Worm (Caenorhabditis elegans) whole organism, late embryonic: ENCODE results near the gene F02E11.2.

Source experiments
- C38D4.7 ChIP-seq: fragments of 200-800 bp; sonication (Bioruptor generic); optimal IDR thresholded peaks from 2 replicates; lab custom pipeline; 2018; ENCODE audit warnings: mild to moderate bottlenecking, missing genetic modification characterization, moderate library complexity, missing compliant biosample characterization
- F13H6.1 ChIP-seq: sonication (generic microtip); optimal IDR thresholded peaks from 2 replicates; lab custom pipeline; 2016; ENCODE audit warnings: missing genetic modification characterization, missing compliant biosample characterization
- K02D7.2 ChIP-seq: sonication (generic microtip); optimal IDR thresholded peaks from 2 replicates; lab custom pipeline; 2017; ENCODE audit warnings: mild to moderate bottlenecking, missing genetic modification characterization, missing compliant biosample characterization
- K09A11.1 ChIP-seq: sonication (generic microtip); optimal IDR thresholded peaks from 2 replicates; lab custom pipeline; 2017; ENCODE audit warnings: antibody characterized with exemption, mild to moderate bottlenecking, missing genetic modification characterization, missing compliant biosample characterization; ENCODE audit not compliant: insufficient read depth
- ama-1 ChIP-seq: fragments of 150-350 bp; optimal IDR thresholded peaks from 2 replicates; lab custom pipeline; 2014
- ceh-18 ChIP-seq: sonication (generic microtip); optimal IDR thresholded peaks from 2 replicates; lab custom pipeline; 2016; ENCODE audit warnings: missing genetic modification characterization, missing compliant biosample characterization
- ceh-22 ChIP-seq: sonication (generic microtip); optimal IDR thresholded peaks from 2 replicates; lab custom pipeline; 2017; ENCODE audit warnings: missing biosample characterization, missing genetic modification characterization
- ceh-48 ChIP-seq: sonication (generic microtip); optimal IDR thresholded peaks from 2 replicates; lab custom pipeline; 2016; ENCODE audit warnings: missing genetic modification characterization, inconsistent platforms, missing compliant biosample characterization
- ceh-6 ChIP-seq: fragments of 200-800 bp; sonication (Bioruptor generic); optimal IDR thresholded peaks from 2 replicates; lab custom pipeline; 2018; ENCODE audit warnings: mild to moderate bottlenecking, missing genetic modification characterization, missing compliant biosample characterization
- ceh-9 ChIP-seq: sonication (generic microtip); optimal IDR thresholded peaks from 2 replicates; lab custom pipeline; 2016; ENCODE audit warnings: mild to moderate bottlenecking, missing genetic modification characterization, inconsistent platforms, missing compliant biosample characterization
- dmd-4 ChIP-seq: sonication (generic microtip); optimal IDR thresholded peaks from 2 replicates; lab custom pipeline; 2016; ENCODE audit warnings: borderline replicate concordance, missing genetic modification characterization, missing compliant biosample characterization
- elt-2 ChIP-seq: sonication (generic microtip); optimal IDR thresholded peaks from 2 replicates; lab custom pipeline; 2016; ENCODE audit warnings: missing genetic modification reagents, missing genetic modification characterization, missing compliant biosample characterization
- elt-4 ChIP-seq: sonication (generic microtip); optimal IDR thresholded peaks from 2 replicates; lab custom pipeline; 2016; ENCODE audit warnings: missing genetic modification characterization, missing compliant biosample characterization
- gmeb-2 ChIP-seq: sonication (generic microtip); optimal IDR thresholded peaks from 2 replicates; lab custom pipeline; 2016; ENCODE audit warnings: missing genetic modification characterization, inconsistent platforms, missing compliant biosample characterization
- hlh-30 ChIP-seq: sonication (generic microtip); optimal IDR thresholded peaks from 2 replicates; lab custom pipeline; 2017; ENCODE audit warnings: antibody characterized with exemption, missing genetic modification characterization, missing compliant biosample characterization; ENCODE audit not compliant: insufficient read depth
- lim-6 ChIP-seq: sonication (generic microtip); optimal IDR thresholded peaks from 2 replicates; lab custom pipeline; 2016; ENCODE audit warnings: missing genetic modification characterization, missing compliant biosample characterization
- mec-3 ChIP-seq: sonication (generic microtip); optimal IDR thresholded peaks from 2 replicates; lab custom pipeline; 2016; ENCODE audit warnings: borderline replicate concordance, missing genetic modification characterization, missing compliant biosample characterization
- nhr-11 ChIP-seq: fragments of 150-350 bp; optimal IDR thresholded peaks from 2 replicates; lab custom pipeline; 2014; ENCODE audit warnings: missing biosample characterization, missing genetic modification characterization
- odd-2 ChIP-seq: sonication (generic microtip); optimal IDR thresholded peaks from 2 replicates; lab custom pipeline; 2017; ENCODE audit warnings: antibody characterized with exemption, mild to moderate bottlenecking, missing genetic modification characterization, missing compliant biosample characterization
- pag-3 ChIP-seq: sonication (generic microtip); optimal IDR thresholded peaks from 2 replicates; lab custom pipeline; 2016; ENCODE audit warnings: missing compliant biosample characterization, missing genetic modification characterization, borderline replicate concordance
- pha-2 ChIP-seq: sonication (generic microtip); optimal IDR thresholded peaks from 2 replicates; lab custom pipeline; 2017; ENCODE audit warnings: mild to moderate bottlenecking, missing genetic modification characterization, missing compliant biosample characterization
- pros-1 ChIP-seq: fragments of 150-350 bp; optimal IDR thresholded peaks from 2 replicates; lab custom pipeline; 2014; ENCODE audit warnings: missing biosample characterization, missing genetic modification reagents, missing genetic modification characterization
- rnt-1 ChIP-seq: sonication (generic microtip); optimal IDR thresholded peaks from 2 replicates; lab custom pipeline; 2016; ENCODE audit warnings: missing genetic modification characterization, missing compliant biosample characterization
- sox-2 ChIP-seq: fragments of 200-800 bp; sonication (Bioruptor generic); IDR thresholded peaks from 2 replicates; pipeline ENCODE4 v1.3.6; 2022; ENCODE audit warnings: missing genetic modification reagents, missing genetic modification characterization, missing compliant biosample characterization
- sox-4 ChIP-seq: sonication (generic microtip); optimal IDR thresholded peaks from 2 replicates; lab custom pipeline; 2017; ENCODE audit warnings: mild to moderate bottlenecking, missing genetic modification characterization, inconsistent platforms, missing compliant biosample characterization
- unc-3 ChIP-seq, 2 experiments: fragments of 200-800 bp in 1 of 2; sonication (Bioruptor generic) in 1 of 2; sonication (generic microtip) in 1 of 2; conservative IDR thresholded peaks in 1 of 2; optimal IDR thresholded peaks in 1 of 2; 2 replicates each; pipeline versions ENCODE4 v1.3.6 to Lab custom; 2016 to 2022; ENCODE audit warnings: missing compliant biosample characterization in 2 of 2, missing genetic modification characterization in 2 of 2, missing genetic modification reagents in 1 of 2
- unc-42 ChIP-seq: sonication (generic microtip); optimal IDR thresholded peaks from 2 replicates; lab custom pipeline; 2016; ENCODE audit warnings: missing genotype, missing genetic modification characterization, missing compliant biosample characterization
- unc-55 ChIP-seq: sonication (generic microtip); optimal IDR thresholded peaks from 2 replicates; lab custom pipeline; 2017; ENCODE audit warnings: missing biosample characterization, missing genetic modification reagents, missing genetic modification characterization
- zip-5 ChIP-seq: sonication (generic microtip); optimal IDR thresholded peaks from 2 replicates; lab custom pipeline; 2016; ENCODE audit warnings: missing genetic modification characterization, missing compliant biosample characterization
- ztf-16 ChIP-seq: sonication (generic microtip); optimal IDR thresholded peaks from 2 replicates; lab custom pipeline; 2017; ENCODE audit warnings: missing genetic modification characterization, missing compliant biosample characterization

The F02E11.2 gene

DNA sequence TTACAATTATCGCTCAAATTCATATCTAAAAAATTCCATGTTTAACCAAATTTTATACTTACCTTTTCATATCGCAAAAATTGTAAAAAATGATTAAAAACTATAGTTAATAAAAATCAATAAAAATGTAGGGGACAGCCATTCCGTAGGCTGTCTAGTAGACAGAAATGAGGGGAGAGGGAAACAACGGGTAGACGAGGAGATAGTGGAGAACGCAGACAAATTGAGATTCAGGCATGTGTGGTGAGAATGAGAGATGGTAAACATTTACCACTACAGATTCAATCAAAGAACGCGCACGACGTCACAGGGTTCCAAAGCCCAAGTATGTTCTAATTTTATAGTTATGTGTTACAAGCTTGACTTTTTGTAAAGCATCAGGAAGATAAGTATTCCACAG is 41.0 kb downstream of the F02E11.2 start:
- TF ChIP-seq unc-55 (GFP tag; lab: Kevin White, UChicago) (peak; percentile 21), C38D4.7 (GFP tag; lab: Kevin White, UChicago) (no peak), ama-1 (lab: Kevin White, UChicago) (peak; percentile 4), odd-2 (tag; lab: Kevin White, UChicago) (no peak), zip-5 (tag; lab: Kevin White, UChicago) (no peak), ceh-48 (tag; lab: Kevin White, UChicago) (peak; percentile 45)

- TF ChIP-seq lim-6 (tag; lab: Kevin White, UChicago): no peak
- no peak for TF ChIP-seq ceh-18
- TF ChIP-seq C38D4.7 (GFP tag; lab: Kevin White, UChicago): no peak
- no peak for TF ChIP-seq mec-3
- no peak for TF ChIP-seq ztf-16 (tag; lab: Kevin White, UChicago)
- TF ChIP-seq unc-55 (GFP tag; lab: Kevin White, UChicago): no peak
- TF ChIP-seq gmeb-2 (tag; lab: Kevin White, UChicago): no peak
- TF ChIP-seq K02D7.2 (tag; lab: Kevin White, UChicago): no peak
- TF ChIP-seq pag-3 (tag; lab: Kevin White, UChicago): no peak
- peak; percentile 73 for TF ChIP-seq ceh-48 (tag; lab: Kevin White, UChicago)
- TF ChIP-seq elt-2: peak; percentile 68
- TF ChIP-seq rnt-1 (tag; lab: Kevin White, UChicago): peak; percentile 12
Observed at ce11 chrII:3310957-3311657, 48.5 kb downstream of the F02E11.2 start.

DNA sequence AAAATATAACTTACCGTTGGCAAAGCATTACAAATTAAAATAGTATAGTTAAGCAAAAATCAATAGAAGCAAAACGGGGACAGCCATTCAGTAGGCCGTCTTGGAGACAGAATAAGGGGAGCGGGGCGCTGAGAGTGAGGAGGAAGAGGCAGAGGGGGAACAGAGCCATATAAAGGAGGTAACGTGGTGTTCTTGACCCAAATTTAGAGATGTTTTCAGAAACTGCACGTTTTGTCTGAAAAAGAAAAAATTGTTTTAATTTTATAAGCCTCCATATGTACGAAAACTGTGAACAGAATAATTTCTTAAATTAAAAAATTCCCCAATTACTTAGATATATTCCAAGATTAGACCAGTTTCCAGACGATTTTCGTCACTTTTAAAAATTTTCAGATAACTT is 50.8 kb downstream of the F02E11.2 start, which contains the start of gene F39E9.6:
Gene F39E9.6, minus strand, starts transcription at position 101 of the 400 bp plus-strand sequence.
- TF ChIP-seq ceh-18 (no peak), pha-2 (tag; lab: Kevin White, UChicago) (no peak), sox-4 (tag; lab: Kevin White, UChicago) (no peak), ceh-6 (GFP tag; lab: Kevin White, UChicago) (no peak), unc-42 (tag; lab: Kevin White, UChicago) (no peak), K09A11.1 (tag; lab: Kevin White, UChicago) (no peak), elt-4 (tag; lab: Kevin White, UChicago) (no peak), hlh-30 (tag; lab: Kevin White, UChicago) (no peak), F13H6.1 (no peak), ama-1 (lab: Kevin White, UChicago) (no peak), unc-3 (GFP tag; conservative IDR thresholded peaks at IDR 0.05; lab: Robert Waterston, UW) (no peak), unc-3 (tag; optimal IDR thresholded peaks at IDR 0.05; lab: Kevin White, UChicago) (no peak), pros-1 (tag; lab: Kevin White, UChicago) (no peak), ceh-9 (tag; lab: Kevin White, UChicago) (no peak), sox-2 (no peak), K02D7.2 (tag; lab: Kevin White, UChicago) (no peak), nhr-11 (tag; lab: Kevin White, UChicago) (no peak), ceh-22 (no peak), dmd-4 (tag; lab: Kevin White, UChicago) (no peak)
